Fruit fly (Drosophila melanogaster) whole organism, embryonic: Measurements from ENCODE around the gene CG5171.

Experiments
- B-H1 ChIP-seq: fragments of 200-800 bp; sonication (Bioruptor generic); IDR thresholded peaks from 3 replicates; pipeline ENCODE4 v1.3.6; 2022; ENCODE audit warnings: missing biosample characterization, missing genetic modification characterization
- Blimp-1 ChIP-seq: fragments of 200-800 bp; sonication (Bioruptor generic); optimal IDR thresholded peaks from 3 replicates; lab custom pipeline; 2018; ENCODE audit warnings: missing biosample characterization, missing genetic modification characterization, mild to moderate bottlenecking, moderate library complexity, missing genetic modification reagents
- CG10209 ChIP-seq: fragments of 200-800 bp; sonication (Bioruptor generic); optimal IDR thresholded peaks from 3 replicates; lab custom pipeline; 2017; ENCODE audit warnings: missing biosample characterization, mild to moderate bottlenecking, missing genetic modification characterization, missing genetic modification reagents
- CG1024 ChIP-seq: fragments of 200-800 bp; sonication (Bioruptor generic); IDR thresholded peaks from 2 replicates; pipeline ENCODE4 v1.3.6; 2022; ENCODE audit warnings: missing biosample characterization, missing genetic modification characterization
- CG10979 ChIP-seq: fragments of 200-800 bp; sonication (Bioruptor generic); optimal IDR thresholded peaks from 2 replicates; lab custom pipeline; 2018; ENCODE audit warnings: missing biosample characterization, mild to moderate bottlenecking, missing genetic modification characterization, moderate library complexity
- CG11504 ChIP-seq: fragments of 200-800 bp; sonication (Bioruptor generic); optimal IDR thresholded peaks from 3 replicates; lab custom pipeline; 2019; ENCODE audit warnings: missing biosample characterization, mild to moderate bottlenecking, missing genetic modification characterization, moderate library complexity
- CG15011 ChIP-seq: fragments of 200-800 bp; sonication (Bioruptor generic); optimal IDR thresholded peaks from 3 replicates; lab custom pipeline; 2018; ENCODE audit warnings: missing biosample characterization, mild to moderate bottlenecking, missing genetic modification characterization
- CG18262 ChIP-seq: fragments of 200-800 bp; optimal IDR thresholded peaks from 3 replicates; lab custom pipeline; 2019; ENCODE audit warnings: missing biosample characterization, mild to moderate bottlenecking, missing genetic modification characterization, moderate library complexity
- CG2116 ChIP-seq: fragments of 200-800 bp; sonication (Bioruptor generic); optimal IDR thresholded peaks from 3 replicates; lab custom pipeline; 2018; ENCODE audit warnings: missing biosample characterization, mild to moderate bottlenecking, missing genetic modification characterization
- CG2202 ChIP-seq: fragments of 200-800 bp; sonication (Bioruptor generic); optimal IDR thresholded peaks from 2 replicates; lab custom pipeline; 2018; ENCODE audit warnings: missing biosample characterization, mild to moderate bottlenecking, missing genetic modification characterization
- CG2875 ChIP-seq: fragments of 200-800 bp; sonication (Bioruptor generic); optimal IDR thresholded peaks from 2 replicates; lab custom pipeline; 2017; ENCODE audit warnings: missing biosample characterization, mild to moderate bottlenecking, missing genetic modification characterization, missing genetic modification reagents
- CG3407 ChIP-seq: fragments of 200-800 bp; sonication (Bioruptor generic); optimal IDR thresholded peaks from 2 replicates; lab custom pipeline; 2018; ENCODE audit warnings: missing biosample characterization, mild to moderate bottlenecking, missing genetic modification characterization
- CG4424 ChIP-seq: fragments of 200-800 bp; sonication (Bioruptor generic); optimal IDR thresholded peaks from 3 replicates; lab custom pipeline; 2016; ENCODE audit warnings: missing biosample characterization, missing genetic modification characterization
- CG4707 ChIP-seq: fragments of 200-800 bp; sonication (Bioruptor generic); optimal IDR thresholded peaks from 2 replicates; lab custom pipeline; 2018; ENCODE audit warnings: missing biosample characterization, mild to moderate bottlenecking, missing genetic modification characterization, moderate library complexity
- CG7357 ChIP-seq: fragments of 200-800 bp; sonication (Bioruptor generic); IDR thresholded peaks from 3 replicates; pipeline ENCODE4 v1.3.6; 2022; ENCODE audit warnings: missing biosample characterization, missing genetic modification characterization
- CG9609 ChIP-seq: fragments of 200-800 bp; sonication (Bioruptor generic); optimal IDR thresholded peaks from 3 replicates; lab custom pipeline; 2016; ENCODE audit warnings: missing biosample characterization, missing genetic modification characterization
- CG9727 ChIP-seq: fragments of 200-800 bp; sonication (Bioruptor generic); optimal IDR thresholded peaks from 3 replicates; lab custom pipeline; 2017; ENCODE audit warnings: missing biosample characterization, mild to moderate bottlenecking, missing genetic modification characterization
- Dp ChIP-seq: fragments of 200-800 bp; sonication (Bioruptor generic); optimal IDR thresholded peaks from 2 replicates; lab custom pipeline; 2018; ENCODE audit warnings: missing biosample characterization, mild to moderate bottlenecking, missing genetic modification characterization, moderate library complexity
- E2f2 ChIP-seq: fragments of 200-800 bp; sonication (Bioruptor generic); IDR thresholded peaks from 2 replicates; pipeline ENCODE4 v1.3.6; 2022; ENCODE audit warnings: missing biosample characterization, missing genetic modification characterization
- Hr51 ChIP-seq, 2 experiments: fragments of 200-800 bp; sonication (Bioruptor generic); optimal IDR thresholded peaks; 2 replicates in 1 of 2; 3 replicates in 1 of 2; lab custom pipeline; 2016 to 2018; ENCODE audit warnings: missing biosample characterization in 2 of 2, missing genetic modification characterization in 2 of 2, mild to moderate bottlenecking in 1 of 2, moderate library complexity in 1 of 2
- MESR4 ChIP-seq: fragments of 200-800 bp; sonication (Bioruptor generic); optimal IDR thresholded peaks from 2 replicates; lab custom pipeline; 2018; ENCODE audit warnings: missing biosample characterization, mild to moderate bottlenecking, missing genetic modification characterization, moderate library complexity
- Max ChIP-seq: fragments of 200-800 bp; sonication (Bioruptor generic); optimal IDR thresholded peaks from 2 replicates; lab custom pipeline; 2016; ENCODE audit warnings: missing biosample characterization, mild to moderate bottlenecking, missing genetic modification characterization
- NfI ChIP-seq: fragments of 200-800 bp; sonication (Bioruptor generic); optimal IDR thresholded peaks from 3 replicates; lab custom pipeline; 2018; ENCODE audit warnings: missing biosample characterization, mild to moderate bottlenecking, missing genetic modification characterization, moderate library complexity
- Oaz ChIP-seq: fragments of 200-800 bp; sonication (Bioruptor generic); IDR thresholded peaks from 2 replicates; pipeline ENCODE4 v1.3.6; 2022; ENCODE audit warnings: missing biosample characterization, missing genetic modification characterization
- Pdp1 ChIP-seq, 2 experiments: fragments of 200-800 bp; sonication (Bioruptor generic); optimal IDR thresholded peaks; 3 replicates each; lab custom pipeline; 2016; ENCODE audit warnings: missing biosample characterization in 2 of 2, missing genetic modification characterization in 2 of 2, mild to moderate bottlenecking in 1 of 2, moderate library complexity in 1 of 2
- Poxn ChIP-seq: fragments of 200-800 bp; sonication (Bioruptor generic); IDR thresholded peaks from 2 replicates; pipeline ENCODE4 v1.3.6; 2022; ENCODE audit warnings: missing biosample characterization, missing genetic modification characterization
- Rfx ChIP-seq: fragments of 200-800 bp; sonication (Bioruptor generic); IDR thresholded peaks from 2 replicates; pipeline ENCODE4 v1.3.6; 2022; ENCODE audit warnings: missing biosample characterization, missing genetic modification characterization
- Sox100B ChIP-seq: fragments of 200-800 bp; sonication (Bioruptor generic); optimal IDR thresholded peaks from 3 replicates; lab custom pipeline; 2018; ENCODE audit warnings: missing biosample characterization, mild to moderate bottlenecking, missing genetic modification characterization
- Ssrp ChIP-seq: fragments of 200-800 bp; sonication (Bioruptor generic); optimal IDR thresholded peaks from 2 replicates; lab custom pipeline; 2018; ENCODE audit warnings: missing biosample characterization, mild to moderate bottlenecking, missing genetic modification characterization, moderate library complexity
- ap ChIP-seq: fragments of 200-800 bp; sonication (Bioruptor generic); IDR thresholded peaks from 2 replicates; pipeline ENCODE4 v1.3.6; 2022; ENCODE audit warnings: missing biosample characterization, missing genetic modification characterization
- bbx ChIP-seq: fragments of 200-800 bp; sonication (Bioruptor generic); IDR thresholded peaks from 2 replicates; pipeline ENCODE4 v1.3.6; 2022; ENCODE audit warnings: missing biosample characterization, missing genetic modification characterization; ENCODE audit not compliant: partially characterized antibody
- cg ChIP-seq: fragments of 200-800 bp; sonication (Bioruptor generic); optimal IDR thresholded peaks from 3 replicates; lab custom pipeline; 2019; ENCODE audit warnings: missing biosample characterization, mild to moderate bottlenecking, missing genetic modification characterization, moderate library complexity
- crc ChIP-seq: fragments of 200-800 bp; sonication (Bioruptor generic); optimal IDR thresholded peaks from 2 replicates; lab custom pipeline; 2016; ENCODE audit warnings: missing biosample characterization, missing genetic modification characterization
- dan ChIP-seq: fragments of 200-800 bp; sonication (Bioruptor generic); IDR thresholded peaks from 2 replicates; pipeline ENCODE4 v1.3.6; 2022; ENCODE audit warnings: missing biosample characterization, missing genetic modification characterization
- ems ChIP-seq: fragments of 200-800 bp; sonication (Bioruptor generic); optimal IDR thresholded peaks from 3 replicates; lab custom pipeline; 2016; ENCODE audit warnings: missing biosample characterization, missing genetic modification characterization
- eve ChIP-seq, 2 experiments: fragments of >200 bp; optimal IDR thresholded peaks; 2 replicates each; lab custom pipeline; 2017; ENCODE audit warnings: missing biosample characterization in 2 of 2, missing genetic modification characterization in 2 of 2
- gcm ChIP-seq: fragments of 200-800 bp; sonication (Bioruptor generic); optimal IDR thresholded peaks from 2 replicates; lab custom pipeline; 2019; ENCODE audit warnings: missing biosample characterization, mild to moderate bottlenecking, missing genetic modification characterization, moderate library complexity
- gfzf ChIP-seq: fragments of 200-800 bp; sonication (Bioruptor generic); optimal IDR thresholded peaks from 2 replicates; lab custom pipeline; 2016; ENCODE audit warnings: missing biosample characterization, mild to moderate bottlenecking, missing genetic modification characterization, moderate library complexity
- kni ChIP-seq: fragments of 200-800 bp; sonication (Bioruptor generic); optimal IDR thresholded peaks from 3 replicates; lab custom pipeline; 2017; ENCODE audit warnings: mild to moderate bottlenecking, missing biosample characterization, missing genetic modification reagents, missing genetic modification characterization
- nmo ChIP-seq: fragments of 200-800 bp; sonication (Bioruptor generic); optimal IDR thresholded peaks from 2 replicates; lab custom pipeline; 2018; ENCODE audit warnings: missing biosample characterization, mild to moderate bottlenecking, missing genetic modification characterization, moderate library complexity
- salm ChIP-seq: fragments of 200-800 bp; sonication (Bioruptor generic); optimal IDR thresholded peaks from 2 replicates; lab custom pipeline; 2018; ENCODE audit warnings: missing biosample characterization, mild to moderate bottlenecking, missing genetic modification characterization
- sens ChIP-seq: fragments of 200-800 bp; sonication (Bioruptor generic); peaks from one replicate; lab custom pipeline; 2016; ENCODE audit warnings: missing biosample characterization, missing genetic modification characterization
- sim ChIP-seq: fragments of 200-800 bp; sonication (Bioruptor generic); IDR thresholded peaks from 2 replicates; pipeline ENCODE4 v1.3.6; 2022; ENCODE audit warnings: missing biosample characterization, missing genetic modification characterization
- slou ChIP-seq: fragments of 200-800 bp; sonication (Bioruptor generic); optimal IDR thresholded peaks from 3 replicates; lab custom pipeline; 2016; ENCODE audit warnings: missing biosample characterization, missing genetic modification characterization
- trh ChIP-seq: fragments of 200-800 bp; sonication (Bioruptor generic); optimal IDR thresholded peaks from 2 replicates; lab custom pipeline; 2016; ENCODE audit warnings: missing biosample characterization, missing genetic modification characterization
- tup ChIP-seq: fragments of 200-800 bp; sonication (Bioruptor generic); optimal IDR thresholded peaks from 2 replicates; lab custom pipeline; 2016; ENCODE audit warnings: missing biosample characterization, mild to moderate bottlenecking, missing genetic modification characterization, moderate library complexity
- twi ChIP-seq: fragments of 200-800 bp; optimal IDR thresholded peaks from 2 replicates; lab custom pipeline; 2019; ENCODE audit warnings: missing biosample characterization, mild to moderate bottlenecking, missing genetic modification characterization, moderate library complexity
- zf30C ChIP-seq: fragments of 200-800 bp; sonication (Bioruptor generic); optimal IDR thresholded peaks from 3 replicates; lab custom pipeline; 2018; ENCODE audit warnings: missing biosample characterization, mild to moderate bottlenecking, missing genetic modification characterization

Gene CG5171

dm6 chr2L:7422429-7423283 lies 21.5 kb downstream of the CG5171 start (continued):
- no peak for TF ChIP-seq Rfx (GFP tag; lab: Robert Waterston, UW)
- no peak for TF ChIP-seq tup
- no peak for TF ChIP-seq twi (tag; lab: Kevin White, UChicago)
- TF ChIP-seq dan, result no peak
- peak; percentile 27 for TF ChIP-seq CG11504 (tag; lab: Kevin White, UChicago)
- TF ChIP-seq Oaz (GFP tag; lab: Robert Waterston, UW), result no peak
- peak; percentile 55 for TF ChIP-seq cg (GFP tag; lab: Kevin White, UChicago)
- TF ChIP-seq E2f2 (GFP tag; lab: Robert Waterston, UW), result peak; percentile 22; the same call in 1 of the 2 replicates
- no peak for TF ChIP-seq crc (GFP tag; lab: Kevin White, UChicago)
- peak; percentile 4 for TF ChIP-seq Sox100B
- no peak for TF ChIP-seq Max (GFP tag; lab: Kevin White, UChicago)
- peak; percentile 3 for TF ChIP-seq CG3407
- peak; percentile 2 for TF ChIP-seq Blimp-1 (GFP tag; lab: Kevin White, UChicago)
- TF ChIP-seq CG2116 (GFP tag; lab: Kevin White, UChicago), result no peak
- TF ChIP-seq CG4707 (GFP tag; lab: Kevin White, UChicago), result no peak
- no peak for TF ChIP-seq CG10209 (GFP tag; lab: Kevin White, UChicago)
- no peak for TF ChIP-seq CG9727 (GFP tag; lab: Kevin White, UChicago)
- peak; percentile 15 for TF ChIP-seq CG10979 (tag; lab: Kevin White, UChicago)
- TF ChIP-seq NfI (GFP tag; lab: Kevin White, UChicago), result no peak
- peak; percentile 16 for TF ChIP-seq kni (GFP tag; lab: Kevin White, UChicago)
- no peak for TF ChIP-seq MESR4
- TF ChIP-seq sens (GFP tag; lab: Kevin White, UChicago), result peak; percentile 78
- TF ChIP-seq ems (GFP tag; lab: Kevin White, UChicago), result no peak
- TF ChIP-seq gcm (GFP tag; lab: Kevin White, UChicago), result no peak
- TF ChIP-seq CG2202, result no peak
- TF ChIP-seq slou (GFP tag; lab: Kevin White, UChicago), result no peak
- peak; percentile 49 for TF ChIP-seq nmo (GFP tag; lab: Kevin White, UChicago)
- no peak for TF ChIP-seq salm (tag; lab: Kevin White, UChicago)
- TF ChIP-seq Pdp1 (GFP tag; optimal IDR thresholded peaks at IDR 0.05; lab: Kevin White, UChicago), result no peak
- 0 out of 2 replicates have a peak, but pooled peaks have one; percentile 39 for TF ChIP-seq sim (GFP tag; lab: Robert Waterston, UW)
- peak; percentile 6 for TF ChIP-seq Ssrp (tag; lab: Kevin White, UChicago)
- no peak for TF ChIP-seq gfzf
- no peak for TF ChIP-seq CG2875 (GFP tag; lab: Kevin White, UChicago)
- no peak for TF ChIP-seq CG15011 (GFP tag; lab: Kevin White, UChicago)
- no peak for TF ChIP-seq Poxn
- TF ChIP-seq bbx (GFP tag; lab: Robert Waterston, UW), result no peak; the same call in 1 of the 2 replicates
- TF ChIP-seq eve (GFP tag; optimal IDR thresholded peaks at IDR 0.05; lab: Kevin White, UChicago), result peak in 1 of 2 experiments; percentile 80
- TF ChIP-seq CG1024, result no peak
- no peak for TF ChIP-seq CG7357 (GFP tag; lab: Robert Waterston, UW)
- no peak for TF ChIP-seq trh (GFP tag; lab: Kevin White, UChicago)
- no peak for TF ChIP-seq Dp
- no peak for TF ChIP-seq B-H1 (GFP tag; lab: Robert Waterston, UW)
- peak in 1 of 2 experiments; percentile 1 for TF ChIP-seq Hr51 (GFP tag; optimal IDR thresholded peaks at IDR 0.05; lab: Kevin White, UChicago)
- TF ChIP-seq CG9609 (GFP tag; lab: Kevin White, UChicago), result no peak
- no peak for TF ChIP-seq ap (GFP tag; lab: Robert Waterston, UW)
- no peak for TF ChIP-seq zf30C
- peak; percentile 26 for TF ChIP-seq CG4424
- TF ChIP-seq CG18262 (tag; lab: Kevin White, UChicago), result peak; percentile 34
